Fruit fly (Drosophila melanogaster) whole organism, adult: ENCODE measurements around the gene poe.

Source experiments
- CG12768 ChIP-seq: fragments of 200-800 bp; sonication (Bioruptor generic); optimal IDR thresholded peaks from 2 replicates; lab custom pipeline; 2017; ENCODE audit warnings: missing biosample characterization, missing genetic modification characterization, mild to moderate bottlenecking, moderate library complexity, missing genetic modification reagents
- CG14711 ChIP-seq: fragments of 200-800 bp; sonication (Bioruptor generic); optimal IDR thresholded peaks from 2 replicates; lab custom pipeline; 2018; ENCODE audit warnings: missing biosample characterization, mild to moderate bottlenecking, missing genetic modification characterization, moderate library complexity
- CG7101 ChIP-seq: fragments of 200-800 bp; sonication (Bioruptor generic); optimal IDR thresholded peaks from 2 replicates; lab custom pipeline; 2018; ENCODE audit warnings: missing biosample characterization, mild to moderate bottlenecking, missing genetic modification characterization, moderate library complexity
- ovo ChIP-seq: fragments of 200-800 bp; sonication (Bioruptor generic); optimal IDR thresholded peaks from 2 replicates; lab custom pipeline; 2016; ENCODE audit warnings: missing biosample characterization, missing genetic modification characterization

DNA sequence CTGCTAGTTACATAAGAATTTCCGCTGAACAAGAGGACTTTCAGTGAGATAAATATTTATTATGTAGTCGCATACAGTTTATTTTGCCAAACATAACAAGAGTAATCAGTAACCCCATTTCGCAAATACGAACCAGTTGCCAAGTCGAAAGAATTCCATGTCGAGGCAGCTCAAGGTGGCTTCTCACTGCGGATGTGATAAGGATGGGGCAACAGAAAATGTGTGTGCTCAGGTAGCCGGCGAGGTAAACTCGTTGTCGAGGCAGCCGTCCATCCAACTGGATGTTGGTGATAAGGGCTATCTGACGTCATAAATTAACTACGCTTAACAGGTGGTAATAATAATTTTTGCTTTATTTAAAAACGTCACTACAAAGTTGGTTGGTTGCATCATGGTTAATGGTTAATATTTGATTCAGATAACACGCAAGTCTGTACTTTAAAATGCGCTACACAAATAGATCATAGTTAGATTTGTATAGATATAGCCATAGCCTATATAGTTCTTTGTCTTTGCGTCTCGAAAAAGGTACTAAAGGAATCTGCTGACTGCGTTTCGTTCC, 45.3 kb upstream of the poe start:
- TF ChIP-seq CG14711 (tag; lab: Kevin White, UChicago) (no peak), CG12768 (GFP tag; lab: Kevin White, UChicago) (no peak), CG7101 (tag; lab: Kevin White, UChicago) (no peak), ovo (GFP tag; lab: Kevin White, UChicago) (no peak)
